Fruit fly (Drosophila melanogaster) whole organism, embryonic: Measurements from ENCODE around the gene Ythdc1.

Experiments
- Aef1 ChIP-seq: fragments of 200-800 bp; sonication (Bioruptor generic); IDR thresholded peaks from 3 replicates; pipeline ENCODE4 v1.3.6; 2022; ENCODE audit warnings: missing biosample characterization, missing genetic modification characterization
- Awh ChIP-seq: fragments of 200-800 bp; sonication (Bioruptor generic); IDR thresholded peaks from 2 replicates; pipeline ENCODE4, ENCODE4 v1.3.6; 2022; ENCODE audit warnings: missing biosample characterization, missing genetic modification characterization
- Bdp1 ChIP-seq: fragments of 200-800 bp; sonication (Bioruptor generic); optimal IDR thresholded peaks from 3 replicates; lab custom pipeline; 2016; ENCODE audit warnings: missing biosample characterization, missing genetic modification characterization
- C15 ChIP-seq: fragments of 200-800 bp; sonication (Bioruptor generic); IDR thresholded peaks from 3 replicates; pipeline ENCODE4 v1.3.6; 2022; ENCODE audit warnings: missing biosample characterization, missing genetic modification characterization
- CG10274 ChIP-seq: fragments of 200-800 bp; sonication (Bioruptor generic); optimal IDR thresholded peaks from 3 replicates; lab custom pipeline; 2017; ENCODE audit warnings: missing biosample characterization, mild to moderate bottlenecking, missing genetic modification characterization
- CG10366 ChIP-seq: fragments of 200-800 bp; sonication (Bioruptor generic); IDR thresholded peaks from 2 replicates; pipeline ENCODE4 v1.3.6; 2022; ENCODE audit warnings: missing biosample characterization, missing genetic modification characterization
- CG10431 ChIP-seq: fragments of 200-800 bp; sonication (Bioruptor generic); optimal IDR thresholded peaks from 3 replicates; lab custom pipeline; 2018; ENCODE audit warnings: missing biosample characterization, mild to moderate bottlenecking, missing genetic modification characterization
- CG10565 ChIP-seq: fragments of 200-800 bp; sonication (Bioruptor generic); optimal IDR thresholded peaks from 3 replicates; lab custom pipeline; 2016; ENCODE audit warnings: missing biosample characterization, mild to moderate bottlenecking, missing genetic modification characterization
- CG10654 ChIP-seq: fragments of 200-800 bp; sonication (Bioruptor generic); optimal IDR thresholded peaks from 2 replicates; lab custom pipeline; 2016; ENCODE audit warnings: missing biosample characterization, missing genetic modification characterization
- CG11560 ChIP-seq: fragments of 200-800 bp; sonication (Bioruptor generic); IDR thresholded peaks from 3 replicates; pipeline ENCODE4 v1.3.6; 2022; ENCODE audit warnings: missing biosample characterization, missing genetic modification characterization
- CG16863 ChIP-seq: fragments of 200-800 bp; sonication (Bioruptor generic); optimal IDR thresholded peaks from 3 replicates; lab custom pipeline; 2016; ENCODE audit warnings: missing biosample characterization, missing genetic modification characterization
- CG2678 ChIP-seq: fragments of 200-800 bp; sonication (Bioruptor generic); optimal IDR thresholded peaks from 3 replicates; lab custom pipeline; 2019; ENCODE audit warnings: missing biosample characterization, mild to moderate bottlenecking, missing genetic modification characterization, moderate library complexity
- CG2875 ChIP-seq: fragments of 200-800 bp; sonication (Bioruptor generic); optimal IDR thresholded peaks from 2 replicates; lab custom pipeline; 2017; ENCODE audit warnings: missing biosample characterization, mild to moderate bottlenecking, missing genetic modification characterization, missing genetic modification reagents
- CG31388 ChIP-seq: fragments of 200-800 bp; sonication (Bioruptor generic); optimal IDR thresholded peaks from 2 replicates; lab custom pipeline; 2016; ENCODE audit warnings: missing biosample characterization, missing genetic modification characterization
- CG3163 ChIP-seq: fragments of 200-800 bp; sonication (Bioruptor generic); optimal IDR thresholded peaks from 3 replicates; lab custom pipeline; 2016; ENCODE audit warnings: missing biosample characterization, missing genetic modification characterization
- CG3847 ChIP-seq: fragments of 200-800 bp; sonication (Bioruptor generic); IDR thresholded peaks from 2 replicates; pipeline ENCODE4 v1.3.6; 2022; ENCODE audit warnings: missing biosample characterization, missing genetic modification characterization
- CG42726 ChIP-seq: fragments of 200-800 bp; sonication (Bioruptor generic); IDR thresholded peaks from 2 replicates; pipeline ENCODE4 v1.3.6; 2022; ENCODE audit warnings: missing biosample characterization, missing genetic modification characterization; ENCODE audit not compliant: partially characterized antibody
- CG4820 ChIP-seq: fragments of 200-800 bp; sonication (Bioruptor generic); optimal IDR thresholded peaks from 3 replicates; lab custom pipeline; 2016; ENCODE audit warnings: missing biosample characterization, missing genetic modification characterization
- CG5953 ChIP-seq: fragments of 200-800 bp; sonication (Bioruptor generic); IDR thresholded peaks from 2 replicates; pipeline ENCODE4 v1.3.6; 2022; ENCODE audit warnings: missing biosample characterization, missing genetic modification characterization
- CG6254 ChIP-seq: fragments of 200-800 bp; sonication (Bioruptor generic); optimal IDR thresholded peaks from 3 replicates; lab custom pipeline; 2017; ENCODE audit warnings: mild to moderate bottlenecking, missing biosample characterization, missing genetic modification reagents, missing genetic modification characterization
- CG6765 ChIP-seq: fragments of 200-800 bp; sonication (Bioruptor generic); optimal IDR thresholded peaks from 3 replicates; lab custom pipeline; 2017; ENCODE audit warnings: missing biosample characterization, mild to moderate bottlenecking, missing genetic modification characterization
- CG6791 ChIP-seq: fragments of 200-800 bp; sonication (Bioruptor generic); IDR thresholded peaks from 3 replicates; pipeline ENCODE4 v1.3.6; 2022; ENCODE audit warnings: missing biosample characterization, missing genetic modification characterization; ENCODE audit not compliant: partially characterized antibody
- CG7928 ChIP-seq: fragments of 200-800 bp; sonication (Bioruptor generic); optimal IDR thresholded peaks from 2 replicates; lab custom pipeline; 2017; ENCODE audit warnings: missing biosample characterization, mild to moderate bottlenecking, missing genetic modification characterization
- CG9932 ChIP-seq: fragments of 200-800 bp; sonication (Bioruptor generic); IDR thresholded peaks from 2 replicates; pipeline ENCODE4 v1.3.6; 2022; ENCODE audit warnings: missing biosample characterization, missing genetic modification characterization
- CrebB ChIP-seq: fragments of 200-800 bp; sonication (Bioruptor generic); optimal IDR thresholded peaks from 3 replicates; lab custom pipeline; 2018; ENCODE audit warnings: missing biosample characterization, mild to moderate bottlenecking, missing genetic modification characterization
- Dref ChIP-seq: fragments of 200-800 bp; sonication (Bioruptor generic); IDR thresholded peaks from 2 replicates; pipeline ENCODE4 v1.3.6; 2022; ENCODE audit warnings: missing biosample characterization, missing genetic modification characterization
- E2f1 ChIP-seq: fragments of 200-800 bp; sonication (Bioruptor generic); IDR thresholded peaks from 2 replicates; pipeline ENCODE4 v1.3.6; 2022; ENCODE audit warnings: missing biosample characterization, missing genetic modification characterization
- Ets97D ChIP-seq: fragments of 200-800 bp; sonication (Bioruptor generic); optimal IDR thresholded peaks from 3 replicates; lab custom pipeline; 2016; ENCODE audit warnings: missing biosample characterization, missing genetic modification characterization
- Fer1 ChIP-seq: fragments of 200-800 bp; sonication (Bioruptor generic); optimal IDR thresholded peaks from 2 replicates; lab custom pipeline; 2017; ENCODE audit warnings: missing biosample characterization, mild to moderate bottlenecking, missing genetic modification characterization
- H15 ChIP-seq: fragments of 200-800 bp; sonication (Bioruptor generic); IDR thresholded peaks from 3 replicates; pipeline ENCODE4 v1.3.6; 2022; ENCODE audit warnings: missing biosample characterization, missing genetic modification characterization
- HmgD ChIP-seq: fragments of 200-800 bp; sonication (Bioruptor generic); optimal IDR thresholded peaks from 3 replicates; lab custom pipeline; 2016; ENCODE audit warnings: missing biosample characterization, missing genetic modification characterization
- Hr3 ChIP-seq: fragments of 200-800 bp; sonication (Bioruptor generic); optimal IDR thresholded peaks from 3 replicates; lab custom pipeline; 2016; ENCODE audit warnings: missing biosample characterization, missing genetic modification characterization
- Hr78 ChIP-seq, 2 experiments: fragments of 200-800 bp in 1 of 2; fragments of >200 bp in 1 of 2; sonication (Bioruptor generic) in 1 of 2; optimal IDR thresholded peaks; 2 replicates each; lab custom pipeline; 2017 to 2019; ENCODE audit warnings: missing biosample characterization in 2 of 2, missing genetic modification characterization in 2 of 2, mild to moderate bottlenecking in 1 of 2, moderate library complexity in 1 of 2
- NFAT ChIP-seq: fragments of 200-800 bp; sonication (Bioruptor generic); IDR thresholded peaks from 2 replicates; pipeline ENCODE4 v1.3.6; 2022; ENCODE audit warnings: missing biosample characterization, missing genetic modification characterization
- Neu2 ChIP-seq: fragments of 200-800 bp; sonication (Bioruptor generic); optimal IDR thresholded peaks from 3 replicates; lab custom pipeline; 2016; ENCODE audit warnings: missing biosample characterization, missing genetic modification characterization, borderline replicate concordance
- ara ChIP-seq: fragments of 200-800 bp; sonication (Bioruptor generic); IDR thresholded peaks from 2 replicates; pipeline ENCODE4 v1.3.6; 2022; ENCODE audit warnings: missing biosample characterization, missing genetic modification characterization
- az2 ChIP-seq: fragments of 200-800 bp; sonication (Bioruptor generic); optimal IDR thresholded peaks from 3 replicates; lab custom pipeline; 2016; ENCODE audit warnings: missing biosample characterization, missing genetic modification characterization
- bcd ChIP-seq: fragments of 200-800 bp; sonication (Bioruptor generic); optimal IDR thresholded peaks from 2 replicates; lab custom pipeline; 2017; ENCODE audit warnings: missing biosample characterization, mild to moderate bottlenecking, missing genetic modification characterization
- ci ChIP-seq: fragments of 200-800 bp; sonication (Bioruptor generic); IDR thresholded peaks from 3 replicates; pipeline ENCODE4 v1.3.6; 2022; ENCODE audit warnings: missing biosample characterization, missing genetic modification characterization
- danr ChIP-seq: fragments of 200-800 bp; sonication (Bioruptor generic); IDR thresholded peaks from 2 replicates; pipeline ENCODE4 v1.3.6; 2022; ENCODE audit warnings: missing biosample characterization, missing genetic modification characterization
- dpn ChIP-seq, 2 experiments: fragments of 200-800 bp; sonication (Bioruptor generic); optimal IDR thresholded peaks; 3 replicates each; lab custom pipeline; 2016; ENCODE audit warnings: missing biosample characterization in 2 of 2, missing genetic modification characterization in 2 of 2
- gce ChIP-seq: fragments of 200-800 bp; sonication (Bioruptor generic); IDR thresholded peaks from 3 replicates; pipeline ENCODE4 v1.3.6; 2022; ENCODE audit warnings: missing biosample characterization, missing genetic modification characterization
- grn ChIP-seq: fragments of 200-800 bp; sonication (Bioruptor generic); optimal IDR thresholded peaks from 3 replicates; lab custom pipeline; 2017; ENCODE audit warnings: missing biosample characterization, missing genetic modification characterization
- hth ChIP-seq: fragments of >200 bp; optimal IDR thresholded peaks from 2 replicates; lab custom pipeline; 2017; ENCODE audit warnings: inconsistent platforms
- knrl ChIP-seq: fragments of 200-800 bp; sonication (Bioruptor generic); IDR thresholded peaks from 3 replicates; pipeline ENCODE4 v1.3.6; 2022; ENCODE audit warnings: missing biosample characterization, missing genetic modification characterization; ENCODE audit not compliant: partially characterized antibody
- sens ChIP-seq: fragments of 200-800 bp; sonication (Bioruptor generic); peaks from one replicate; lab custom pipeline; 2016; ENCODE audit warnings: missing biosample characterization, missing genetic modification characterization
- sim ChIP-seq: fragments of 200-800 bp; sonication (Bioruptor generic); IDR thresholded peaks from 2 replicates; pipeline ENCODE4 v1.3.6; 2022; ENCODE audit warnings: missing biosample characterization, missing genetic modification characterization
- slbo ChIP-seq: fragments of 200-800 bp; sonication (Bioruptor generic); IDR thresholded peaks from 2 replicates; pipeline ENCODE4 v1.3.6; 2022; ENCODE audit warnings: missing biosample characterization, missing genetic modification characterization
- twi ChIP-seq: fragments of 200-800 bp; optimal IDR thresholded peaks from 2 replicates; lab custom pipeline; 2019; ENCODE audit warnings: missing biosample characterization, mild to moderate bottlenecking, missing genetic modification characterization, moderate library complexity
- wek ChIP-seq: fragments of 200-800 bp; sonication (Bioruptor generic); optimal IDR thresholded peaks from 3 replicates; lab custom pipeline; 2018; ENCODE audit warnings: missing biosample characterization, mild to moderate bottlenecking, missing genetic modification characterization, moderate library complexity

The Ythdc1 gene

DNA sequence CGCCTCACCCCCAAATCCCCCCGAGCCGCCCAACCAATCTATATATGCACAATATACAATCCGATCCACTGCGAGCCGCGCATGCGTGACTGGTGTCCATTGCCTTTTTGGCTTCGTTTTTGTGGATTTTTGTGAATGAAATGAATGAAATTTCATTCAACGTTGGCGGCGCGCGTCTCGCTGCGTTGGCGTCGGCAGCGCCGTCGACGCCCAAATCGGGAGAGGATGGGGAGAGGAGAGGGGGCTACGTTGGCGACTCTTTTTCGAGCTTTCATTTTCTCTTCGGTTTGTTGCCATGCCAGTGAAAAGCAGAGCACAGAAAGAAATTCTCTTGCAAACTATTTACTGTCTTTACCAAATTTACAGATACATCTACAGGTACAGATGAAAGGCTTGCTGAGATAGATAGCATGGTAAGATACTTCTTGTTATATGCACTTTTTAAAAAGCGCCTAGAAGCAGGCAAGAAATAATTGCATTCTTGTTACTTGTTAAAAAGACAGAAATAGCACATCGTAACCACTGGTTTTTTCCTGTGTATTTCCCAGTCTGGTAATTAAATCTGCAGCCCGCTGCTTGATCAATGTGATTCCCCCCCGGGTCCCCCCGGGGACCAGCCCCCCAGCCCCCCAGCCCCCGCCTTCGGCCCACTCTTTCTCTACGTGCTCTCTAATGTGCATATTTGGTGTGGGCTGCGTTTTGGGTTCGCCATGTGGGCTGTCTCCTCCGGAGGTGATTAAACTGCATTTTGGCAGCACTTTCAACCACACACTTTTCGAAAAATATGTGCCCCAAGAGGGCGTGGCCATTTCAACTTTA is 6.5 kb upstream of the Ythdc1 start (continued):
- TF ChIP-seq CG3847 (no peak), CG6791 (no peak), CG10654 (GFP tag; lab: Kevin White, UChicago) (peak; percentile 19), Aef1 (GFP tag; lab: Robert Waterston, UW) (no peak), ci (peak; percentile 77), CG6254 (GFP tag; lab: Kevin White, UChicago) (peak; percentile 40), hth (lab: Kevin White, UChicago) (no peak), CG4820 (GFP tag; lab: Kevin White, UChicago) (peak; percentile 30), HmgD (no peak), Fer1 (GFP tag; lab: Kevin White, UChicago) (no peak), Neu2 (GFP tag; lab: Kevin White, UChicago) (no peak), CG2678 (peak; percentile 69), CG5953 (GFP tag; lab: Robert Waterston, UW) (0 out of 2 replicates have a peak, but pooled peaks have one; percentile 39), danr (GFP tag; lab: Robert Waterston, UW) (no peak), grn (no peak), knrl (no peak), Awh (GFP tag; lab: Robert Waterston, UW) (0 out of 2 replicates have a peak, but pooled peaks have one; percentile 32), CG16863 (GFP tag; lab: Kevin White, UChicago) (peak; percentile 31), Dref (no peak), CG42726 (GFP tag; lab: Robert Waterston, UW) (no peak), sens (peak; percentile 89), CG31388 (no peak), Hr3 (GFP tag; lab: Kevin White, UChicago) (no peak), CG3163 (GFP tag; lab: Kevin White, UChicago) (peak; percentile 54), CG10431 (GFP tag; lab: Kevin White, UChicago) (no peak), CG10274 (GFP tag; lab: Kevin White, UChicago) (no peak), CG9932 (GFP tag; lab: Robert Waterston, UW) (no peak), C15 (GFP tag; lab: Robert Waterston, UW) (no peak), H15 (peak; percentile 38; the same call in 1 of the 3 replicates), CG7928 (GFP tag; lab: Kevin White, UChicago) (no peak), Ets97D (GFP tag; lab: Kevin White, UChicago) (no peak), CG10565 (GFP tag; lab: Kevin White, UChicago) (no peak), CG11560 (tag; lab: Robert Waterston, UW) (no peak), wek (no peak), Bdp1 (GFP tag; lab: Kevin White, UChicago) (no peak), CG10366 (GFP tag; lab: Robert Waterston, UW) (peak; percentile 22; the same call in 1 of the 2 replicates), sim (no peak; the same call in 1 of the 2 replicates), gce (GFP tag; lab: Robert Waterston, UW) (no peak), CG6765 (GFP tag; lab: Kevin White, UChicago) (no peak), bcd (GFP tag; lab: Kevin White, UChicago) (peak; percentile 34), CrebB (no peak), ara (GFP tag; lab: Robert Waterston, UW) (no peak), Hr78 (GFP tag; optimal IDR thresholded peaks at IDR 0.05; lab: Kevin White, UChicago) (peak in 1 of 2 experiments; percentile 41), E2f1 (GFP tag; lab: Robert Waterston, UW) (no peak), NFAT (GFP tag; lab: Robert Waterston, UW) (no peak), az2 (GFP tag; lab: Kevin White, UChicago) (peak; percentile 45), slbo (GFP tag; lab: Robert Waterston, UW) (no peak), CG2875 (peak; percentile 45), dpn (GFP tag; optimal IDR thresholded peaks at IDR 0.05; lab: Kevin White, UChicago) (peak in 1 of 2 experiments; percentile 47), twi (tag; lab: Kevin White, UChicago) (peak; percentile 5)
